Worm (Caenorhabditis elegans) whole organism, mixed stage, embryonic: ENCODE measurements around the gene M153.3.

ENCODE experiments used
- M03D4.4 ChIP-seq: sonication (generic microtip); optimal IDR thresholded peaks from 2 replicates; lab custom pipeline; 2017; ENCODE audit warnings: mild to moderate bottlenecking, missing genetic modification characterization, missing compliant biosample characterization
- bed-3 ChIP-seq: fragments of 200-800 bp; sonication (Bioruptor generic); optimal IDR thresholded peaks from 3 replicates; lab custom pipeline; 2018; ENCODE audit warnings: mild to moderate bottlenecking, missing genetic modification characterization, moderate library complexity, missing compliant biosample characterization
- blmp-1 ChIP-seq: fragments of 150-350 bp; optimal IDR thresholded peaks from 2 replicates; lab custom pipeline; 2014; ENCODE audit warnings: missing biosample characterization, missing genetic modification characterization
- ceh-39 ChIP-seq: fragments of 150-350 bp; optimal IDR thresholded peaks from 2 replicates; lab custom pipeline; 2014; ENCODE audit warnings: missing biosample characterization, missing genetic modification characterization
- ceh-43 ChIP-seq: fragments of 200-800 bp; sonication (Bioruptor generic); optimal IDR thresholded peaks from 2 replicates; lab custom pipeline; 2018; ENCODE audit warnings: mild to moderate bottlenecking, missing genetic modification characterization, moderate library complexity, missing compliant biosample characterization
- ceh-83 ChIP-seq: fragments of 200-800 bp; sonication (Bioruptor generic); optimal IDR thresholded peaks from 2 replicates; lab custom pipeline; 2018; ENCODE audit warnings: mild to moderate bottlenecking, missing genetic modification characterization, missing compliant biosample characterization
- ces-1 ChIP-seq: fragments of 150-350 bp; optimal IDR thresholded peaks from 2 replicates; lab custom pipeline; 2014; ENCODE audit warnings: missing biosample characterization, missing genetic modification reagents, missing genetic modification characterization
- cnd-1 ChIP-seq: fragments of 200-800 bp; sonication (Bioruptor generic); optimal IDR thresholded peaks from 2 replicates; lab custom pipeline; 2018; ENCODE audit warnings: mild to moderate bottlenecking, missing genetic modification characterization, missing compliant biosample characterization
- drap-1 ChIP-seq: fragments of 200-800 bp; sonication (Bioruptor generic); optimal IDR thresholded peaks from 3 replicates; lab custom pipeline; 2018; ENCODE audit warnings: mild to moderate bottlenecking, missing genetic modification characterization, missing compliant biosample characterization
- elt-1 ChIP-seq: sonication (generic microtip); optimal IDR thresholded peaks from 2 replicates; lab custom pipeline; 2017; ENCODE audit warnings: missing genetic modification characterization, mild to moderate bottlenecking, missing compliant biosample characterization, antibody characterized with exemption, moderate library complexity, borderline replicate concordance; ENCODE audit not compliant: insufficient read depth
- elt-3 ChIP-seq: fragments of 150-350 bp; optimal IDR thresholded peaks from 2 replicates; lab custom pipeline; 2014; ENCODE audit warnings: missing biosample characterization, missing genetic modification characterization
- flh-1 ChIP-seq: fragments of 200-800 bp; sonication (Bioruptor generic); optimal IDR thresholded peaks from 2 replicates; lab custom pipeline; 2018; ENCODE audit warnings: mild to moderate bottlenecking, missing genetic modification characterization, moderate library complexity, missing compliant biosample characterization
- ham-2 ChIP-seq: fragments of 200-800 bp; sonication (Bioruptor generic); optimal IDR thresholded peaks from 2 replicates; lab custom pipeline; 2018; ENCODE audit warnings: mild to moderate bottlenecking, missing genetic modification characterization, missing compliant biosample characterization
- hlh-1 ChIP-seq: fragments of 150-350 bp; optimal IDR thresholded peaks from 2 replicates; lab custom pipeline; 2014; ENCODE audit warnings: missing biosample characterization, missing genetic modification reagents, missing genetic modification characterization
- lin-13 ChIP-seq: fragments of 150-350 bp; optimal IDR thresholded peaks from 2 replicates; lab custom pipeline; 2014; ENCODE audit warnings: missing biosample characterization, missing genetic modification characterization
- lin-32 ChIP-seq: fragments of 200-800 bp; sonication (Bioruptor generic); optimal IDR thresholded peaks from 2 replicates; lab custom pipeline; 2018; ENCODE audit warnings: mild to moderate bottlenecking, missing genetic modification characterization, missing compliant biosample characterization
- lsy-2 ChIP-seq: fragments of 150-350 bp; optimal IDR thresholded peaks from 2 replicates; lab custom pipeline; 2014; ENCODE audit warnings: missing biosample characterization, missing genetic modification characterization
- mab-5 ChIP-seq: fragments of 150-350 bp; optimal IDR thresholded peaks from 2 replicates; lab custom pipeline; 2014; ENCODE audit warnings: missing biosample characterization, missing genetic modification characterization
- mep-1 ChIP-seq: fragments of 150-350 bp; optimal IDR thresholded peaks from 2 replicates; lab custom pipeline; 2017; ENCODE audit warnings: missing biosample characterization, missing genetic modification reagents, missing genetic modification characterization, inconsistent platforms
- mls-2 ChIP-seq: sonication (generic microtip); optimal IDR thresholded peaks from 2 replicates; lab custom pipeline; 2016; ENCODE audit warnings: mild to moderate bottlenecking, missing genetic modification characterization, moderate library complexity, missing compliant biosample characterization
- nhr-12 ChIP-seq: fragments of 150-350 bp; optimal IDR thresholded peaks from 2 replicates; lab custom pipeline; 2014; ENCODE audit warnings: missing biosample characterization, missing genetic modification characterization
- nhr-2 ChIP-seq: fragments of 150-350 bp; optimal IDR thresholded peaks from 2 replicates; lab custom pipeline; 2014; ENCODE audit warnings: missing biosample characterization, missing genetic modification characterization
- nhr-237 ChIP-seq: fragments of 150-350 bp; optimal IDR thresholded peaks from 2 replicates; lab custom pipeline; 2014; ENCODE audit warnings: missing biosample characterization, missing genetic modification characterization
- nhr-28 ChIP-seq: fragments of 150-350 bp; optimal IDR thresholded peaks from 2 replicates; lab custom pipeline; 2014; ENCODE audit warnings: missing biosample characterization, missing genetic modification characterization
- nhr-76 ChIP-seq: sonication (generic microtip); optimal IDR thresholded peaks from 2 replicates; lab custom pipeline; 2017; ENCODE audit warnings: missing biosample characterization, missing genetic modification characterization
- pha-4 ChIP-seq: fragments of 150-350 bp; optimal IDR thresholded peaks from 2 replicates; lab custom pipeline; 2018; ENCODE audit warnings: missing biosample characterization, missing genetic modification reagents, missing genetic modification characterization
- sem-2 ChIP-seq: fragments of 200-800 bp; sonication (Bioruptor generic); optimal IDR thresholded peaks from 2 replicates; lab custom pipeline; 2018; ENCODE audit warnings: mild to moderate bottlenecking, missing genetic modification characterization, missing compliant biosample characterization
- snpc-4 ChIP-seq: fragments of 150-350 bp; optimal IDR thresholded peaks from 2 replicates; lab custom pipeline; 2014; ENCODE audit warnings: missing biosample characterization, missing genetic modification characterization
- sptf-1 ChIP-seq: sonication (generic microtip); optimal IDR thresholded peaks from 2 replicates; lab custom pipeline; 2017; ENCODE audit warnings: mild to moderate bottlenecking, missing genetic modification characterization, moderate library complexity, missing compliant biosample characterization
- tbx-8 ChIP-seq: fragments of 200-800 bp; sonication (Bioruptor generic); optimal IDR thresholded peaks from 2 replicates; lab custom pipeline; 2018; ENCODE audit warnings: mild to moderate bottlenecking, missing genetic modification characterization, moderate library complexity, missing compliant biosample characterization
- unc-120 ChIP-seq: sonication (generic microtip); optimal IDR thresholded peaks from 2 replicates; lab custom pipeline; 2017; ENCODE audit warnings: missing genetic modification characterization, missing compliant biosample characterization; ENCODE audit not compliant: poor library complexity, severe bottlenecking
- unc-39 ChIP-seq: fragments of 150-350 bp; optimal IDR thresholded peaks from 2 replicates; lab custom pipeline; 2014; ENCODE audit warnings: missing biosample characterization, missing genetic modification characterization
- unc-62 ChIP-seq: fragments of 150-350 bp; optimal IDR thresholded peaks from 2 replicates; lab custom pipeline; 2014; ENCODE audit warnings: missing biosample characterization, missing genetic modification reagents, missing genetic modification characterization
- zip-8 ChIP-seq: fragments of 150-350 bp; optimal IDR thresholded peaks from 2 replicates; lab custom pipeline; 2014; ENCODE audit warnings: missing biosample characterization, missing genetic modification characterization
- ztf-11 ChIP-seq: fragments of 150-350 bp; optimal IDR thresholded peaks from 2 replicates; lab custom pipeline; 2014; ENCODE audit warnings: missing biosample characterization, missing genetic modification characterization

Gene M153.3

DNA sequence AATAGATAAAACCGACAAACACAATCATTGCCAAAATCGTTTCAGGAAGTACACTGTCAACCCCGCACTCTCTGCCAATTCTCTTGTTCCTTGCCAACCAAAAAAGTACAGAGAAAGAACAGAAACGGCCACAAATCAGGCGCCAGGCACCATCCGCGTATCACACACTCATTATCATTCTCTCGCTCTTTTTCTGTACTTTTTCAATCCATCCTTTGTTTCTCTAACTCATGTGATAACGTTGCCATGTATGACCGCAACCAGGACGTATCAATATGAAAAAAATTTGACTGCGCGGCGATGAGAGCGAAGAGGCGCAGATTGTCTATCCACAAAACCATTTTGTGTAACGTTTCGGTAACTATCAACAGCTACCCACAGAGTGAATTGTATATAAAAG, 38.0 kb upstream of the M153.3 start, which contains the start of gene col-181:
Gene col-181, plus strand, starts transcription at position 301 of the 400 bp plus-strand sequence.
- TF ChIP-seq mls-2 (tag; lab: Kevin White, UChicago) (no peak), nhr-237 (tag; lab: Kevin White, UChicago) (no peak), mab-5 (no peak), nhr-12 (no peak), lin-32 (no peak), sem-2 (GFP tag; lab: Kevin White, UChicago) (no peak), unc-120 (no peak)

- TF ChIP-seq blmp-1 (tag; lab: Kevin White, UChicago) = no peak
- TF ChIP-seq mab-5 = no peak
- no peak for TF ChIP-seq hlh-1
- no peak for TF ChIP-seq sem-2 (GFP tag; lab: Kevin White, UChicago)
These were observed 37.2 kb upstream of the M153.3 start for ce11 chrX:12105458-12105857.

DNA sequence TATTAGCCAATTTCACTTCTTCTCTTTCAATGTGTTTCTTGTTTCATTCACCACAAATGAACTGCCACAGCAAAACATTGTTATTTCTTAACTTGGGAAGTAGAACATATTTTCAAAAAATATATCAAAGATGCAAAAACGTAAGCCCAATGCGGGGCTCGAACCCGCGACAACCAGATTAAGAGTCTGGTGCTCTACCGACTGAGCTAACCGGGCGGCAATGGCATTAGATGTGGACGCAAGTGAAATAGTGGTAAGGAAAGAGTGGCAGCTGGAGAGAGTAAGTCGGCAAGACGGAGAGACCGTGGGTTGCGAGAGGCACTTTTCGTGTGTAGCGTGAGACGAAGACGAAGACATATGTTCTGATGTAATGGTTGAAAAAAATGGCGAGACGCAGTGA, 36.7 kb upstream of the M153.3 start:
- no peak for TF ChIP-seq elt-1
- no peak for TF ChIP-seq mab-5
- TF ChIP-seq ceh-39 = no peak
- TF ChIP-seq bed-3 = peak; percentile 92
- TF ChIP-seq M03D4.4 (tag; lab: Kevin White, UChicago) = peak; percentile 96
- peak; percentile 98 for TF ChIP-seq sptf-1 (tag; lab: Kevin White, UChicago)
- peak; percentile 31 for TF ChIP-seq lsy-2 (tag; lab: Kevin White, UChicago)
- TF ChIP-seq flh-1 = peak; percentile 91
- TF ChIP-seq unc-62 (GFP tag; lab: Kevin White, UChicago) = peak; percentile 71
- no peak for TF ChIP-seq zip-8 (tag; lab: Kevin White, UChicago)
- TF ChIP-seq lin-13 = peak; percentile 42
- peak; percentile 46 for TF ChIP-seq unc-39
- peak; percentile 81 for TF ChIP-seq mep-1
- TF ChIP-seq lin-32 = peak; percentile 96
- TF ChIP-seq pha-4 = peak; percentile 79
- TF ChIP-seq ceh-83 (GFP tag; lab: Kevin White, UChicago) = peak; percentile 98
- peak; percentile 95 for TF ChIP-seq sem-2 (GFP tag; lab: Kevin White, UChicago)
- peak; percentile 83 for TF ChIP-seq ztf-11 (tag; lab: Kevin White, UChicago)
- TF ChIP-seq cnd-1 = peak; percentile 98
- no peak for TF ChIP-seq blmp-1 (tag; lab: Kevin White, UChicago)
- peak; percentile 75 for TF ChIP-seq nhr-28 (tag; lab: Kevin White, UChicago)
- peak; percentile 77 for TF ChIP-seq nhr-76
- peak; percentile 94 for TF ChIP-seq ceh-43 (GFP tag; lab: Kevin White, UChicago)
- peak; percentile 97 for TF ChIP-seq ham-2 (GFP tag; lab: Kevin White, UChicago)
- no peak for TF ChIP-seq snpc-4 (tag; lab: Kevin White, UChicago)
- TF ChIP-seq nhr-12 = peak; percentile 70
- TF ChIP-seq nhr-237 (tag; lab: Kevin White, UChicago) = peak; percentile 60
- peak; percentile 98 for TF ChIP-seq unc-120
- TF ChIP-seq mls-2 (tag; lab: Kevin White, UChicago) = no peak
- peak; percentile 62 for TF ChIP-seq hlh-1
- TF ChIP-seq nhr-2 (tag; lab: Kevin White, UChicago) = no peak
- peak; percentile 98 for TF ChIP-seq drap-1 (GFP tag; lab: Kevin White, UChicago)
- peak; percentile 3 for TF ChIP-seq elt-3 (tag; lab: Kevin White, UChicago)
- TF ChIP-seq ces-1 (GFP tag; lab: Kevin White, UChicago) = peak; percentile 94
- TF ChIP-seq tbx-8 (GFP tag; lab: Kevin White, UChicago) = peak; percentile 93

ce11 chrX:12108517-12109216, 34.0 kb upstream of the M153.3 start, which contains the start of the genes W03G11.2 and lgc-13:
Gene W03G11.2 (minus strand): TSS chrX:12108617.
Gene lgc-13 (plus strand): TSS chrX:12109166.
- TF ChIP-seq ceh-43 (GFP tag; lab: Kevin White, UChicago) (no peak), elt-1 (no peak), M03D4.4 (tag; lab: Kevin White, UChicago) (no peak), nhr-28 (tag; lab: Kevin White, UChicago) (no peak), sptf-1 (tag; lab: Kevin White, UChicago) (no peak), nhr-12 (no peak), drap-1 (GFP tag; lab: Kevin White, UChicago) (no peak), lsy-2 (tag; lab: Kevin White, UChicago) (no peak), nhr-76 (no peak)
